Worm (Caenorhabditis elegans) whole organism, late embryonic: Measurements from ENCODE around the gene Y39A3CL.7.

Source experiments
- C38D4.7 ChIP-seq: fragments of 200-800 bp; sonication (Bioruptor generic); optimal IDR thresholded peaks from 2 replicates; lab custom pipeline; 2018; ENCODE audit warnings: mild to moderate bottlenecking, missing genetic modification characterization, moderate library complexity, missing compliant biosample characterization
- ama-1 ChIP-seq: fragments of 150-350 bp; optimal IDR thresholded peaks from 2 replicates; lab custom pipeline; 2014
- ceh-24 ChIP-seq: sonication (generic microtip); optimal IDR thresholded peaks from 2 replicates; lab custom pipeline; 2016; ENCODE audit warnings: mild to moderate bottlenecking, missing genetic modification characterization, missing compliant biosample characterization
- che-1 ChIP-seq: sonication (generic microtip); optimal IDR thresholded peaks from 2 replicates; lab custom pipeline; 2016; ENCODE audit warnings: mild to moderate bottlenecking, missing genetic modification characterization, missing compliant biosample characterization
- fkh-10 ChIP-seq: fragments of 150-350 bp; optimal IDR thresholded peaks from 2 replicates; lab custom pipeline; 2014; ENCODE audit warnings: missing biosample characterization, missing genetic modification reagents, missing genetic modification characterization
- hlh-30 ChIP-seq: sonication (generic microtip); optimal IDR thresholded peaks from 2 replicates; lab custom pipeline; 2017; ENCODE audit warnings: antibody characterized with exemption, missing genetic modification characterization, missing compliant biosample characterization; ENCODE audit not compliant: insufficient read depth
- hlh-6 ChIP-seq: sonication (generic microtip); optimal IDR thresholded peaks from 2 replicates; lab custom pipeline; 2016; ENCODE audit warnings: missing genotype, missing genetic modification characterization, missing compliant biosample characterization
- lin-11 ChIP-seq: fragments of 200-800 bp; sonication (Bioruptor generic); optimal IDR thresholded peaks from 2 replicates; lab custom pipeline; 2018; ENCODE audit warnings: mild to moderate bottlenecking, missing genetic modification characterization, missing compliant biosample characterization
- nfya-1 ChIP-seq: sonication (generic microtip); optimal IDR thresholded peaks from 2 replicates; lab custom pipeline; 2017; ENCODE audit warnings: missing genetic modification characterization, mild to moderate bottlenecking, missing compliant biosample characterization, antibody characterized with exemption, moderate library complexity
- nhr-11 ChIP-seq: fragments of 150-350 bp; optimal IDR thresholded peaks from 2 replicates; lab custom pipeline; 2014; ENCODE audit warnings: missing biosample characterization, missing genetic modification characterization
- pha-4 ChIP-seq: fragments of 150-350 bp; optimal IDR thresholded peaks from 2 replicates; lab custom pipeline; 2018; ENCODE audit warnings: missing biosample characterization, missing genetic modification reagents, missing genetic modification characterization
- sox-4 ChIP-seq: sonication (generic microtip); optimal IDR thresholded peaks from 2 replicates; lab custom pipeline; 2017; ENCODE audit warnings: mild to moderate bottlenecking, missing genetic modification characterization, inconsistent platforms, missing compliant biosample characterization
- ttx-3 ChIP-seq: sonication (generic microtip); optimal IDR thresholded peaks from 2 replicates; lab custom pipeline; 2016; ENCODE audit warnings: missing genetic modification reagents, missing genetic modification characterization, missing compliant biosample characterization
- zip-5 ChIP-seq: sonication (generic microtip); optimal IDR thresholded peaks from 2 replicates; lab custom pipeline; 2016; ENCODE audit warnings: missing genetic modification characterization, missing compliant biosample characterization

ce11 chrIII:1856679-1857078 lies 32.0 kb downstream of the Y39A3CL.7 start:
- TF ChIP-seq pha-4 (tag; lab: Kevin White, UChicago), result no peak
- TF ChIP-seq fkh-10 (GFP tag; lab: Kevin White, UChicago), result no peak
- TF ChIP-seq C38D4.7 (GFP tag; lab: Kevin White, UChicago), result no peak
- TF ChIP-seq ttx-3 (tag; lab: Kevin White, UChicago), result no peak
- no peak for TF ChIP-seq sox-4 (tag; lab: Kevin White, UChicago)
- TF ChIP-seq lin-11, result no peak
- no peak for TF ChIP-seq ama-1 (lab: Kevin White, UChicago)
- TF ChIP-seq hlh-6, result no peak
- no peak for TF ChIP-seq hlh-30 (tag; lab: Kevin White, UChicago)
- TF ChIP-seq zip-5 (tag; lab: Kevin White, UChicago), result no peak
- TF ChIP-seq nfya-1 (tag; lab: Kevin White, UChicago), result no peak
- no peak for TF ChIP-seq ceh-24 (tag; lab: Kevin White, UChicago)
- TF ChIP-seq che-1 (tag; lab: Kevin White, UChicago), result no peak
- TF ChIP-seq nhr-11 (tag; lab: Kevin White, UChicago), result no peak
